Worm (Caenorhabditis elegans) whole organism, mixed stage, embryonic: ENCODE results near the gene lgc-43.

Experiments
- M03D4.4 ChIP-seq: sonication (generic microtip); optimal IDR thresholded peaks from 2 replicates; lab custom pipeline; 2017; ENCODE audit warnings: mild to moderate bottlenecking, missing genetic modification characterization, missing compliant biosample characterization
- bed-3 ChIP-seq: fragments of 200-800 bp; sonication (Bioruptor generic); optimal IDR thresholded peaks from 3 replicates; lab custom pipeline; 2018; ENCODE audit warnings: mild to moderate bottlenecking, missing genetic modification characterization, moderate library complexity, missing compliant biosample characterization
- flh-1 ChIP-seq: fragments of 200-800 bp; sonication (Bioruptor generic); optimal IDR thresholded peaks from 2 replicates; lab custom pipeline; 2018; ENCODE audit warnings: mild to moderate bottlenecking, missing genetic modification characterization, moderate library complexity, missing compliant biosample characterization
- ham-2 ChIP-seq: fragments of 200-800 bp; sonication (Bioruptor generic); optimal IDR thresholded peaks from 2 replicates; lab custom pipeline; 2018; ENCODE audit warnings: mild to moderate bottlenecking, missing genetic modification characterization, missing compliant biosample characterization
- hlh-1 ChIP-seq: fragments of 150-350 bp; optimal IDR thresholded peaks from 2 replicates; lab custom pipeline; 2014; ENCODE audit warnings: missing biosample characterization, missing genetic modification reagents, missing genetic modification characterization
- lin-13 ChIP-seq: fragments of 150-350 bp; optimal IDR thresholded peaks from 2 replicates; lab custom pipeline; 2014; ENCODE audit warnings: missing biosample characterization, missing genetic modification characterization
- lin-32 ChIP-seq: fragments of 200-800 bp; sonication (Bioruptor generic); optimal IDR thresholded peaks from 2 replicates; lab custom pipeline; 2018; ENCODE audit warnings: mild to moderate bottlenecking, missing genetic modification characterization, missing compliant biosample characterization
- lsy-2 ChIP-seq: fragments of 150-350 bp; optimal IDR thresholded peaks from 2 replicates; lab custom pipeline; 2014; ENCODE audit warnings: missing biosample characterization, missing genetic modification characterization
- mls-2 ChIP-seq: sonication (generic microtip); optimal IDR thresholded peaks from 2 replicates; lab custom pipeline; 2016; ENCODE audit warnings: mild to moderate bottlenecking, missing genetic modification characterization, moderate library complexity, missing compliant biosample characterization
- nhr-2 ChIP-seq: fragments of 150-350 bp; optimal IDR thresholded peaks from 2 replicates; lab custom pipeline; 2014; ENCODE audit warnings: missing biosample characterization, missing genetic modification characterization
- nhr-237 ChIP-seq: fragments of 150-350 bp; optimal IDR thresholded peaks from 2 replicates; lab custom pipeline; 2014; ENCODE audit warnings: missing biosample characterization, missing genetic modification characterization
- nhr-28 ChIP-seq: fragments of 150-350 bp; optimal IDR thresholded peaks from 2 replicates; lab custom pipeline; 2014; ENCODE audit warnings: missing biosample characterization, missing genetic modification characterization
- nhr-76 ChIP-seq: sonication (generic microtip); optimal IDR thresholded peaks from 2 replicates; lab custom pipeline; 2017; ENCODE audit warnings: missing biosample characterization, missing genetic modification characterization
- unc-120 ChIP-seq: sonication (generic microtip); optimal IDR thresholded peaks from 2 replicates; lab custom pipeline; 2017; ENCODE audit warnings: missing genetic modification characterization, missing compliant biosample characterization; ENCODE audit not compliant: poor library complexity, severe bottlenecking
- unc-39 ChIP-seq: fragments of 150-350 bp; optimal IDR thresholded peaks from 2 replicates; lab custom pipeline; 2014; ENCODE audit warnings: missing biosample characterization, missing genetic modification characterization

The lgc-43 gene

DNA sequence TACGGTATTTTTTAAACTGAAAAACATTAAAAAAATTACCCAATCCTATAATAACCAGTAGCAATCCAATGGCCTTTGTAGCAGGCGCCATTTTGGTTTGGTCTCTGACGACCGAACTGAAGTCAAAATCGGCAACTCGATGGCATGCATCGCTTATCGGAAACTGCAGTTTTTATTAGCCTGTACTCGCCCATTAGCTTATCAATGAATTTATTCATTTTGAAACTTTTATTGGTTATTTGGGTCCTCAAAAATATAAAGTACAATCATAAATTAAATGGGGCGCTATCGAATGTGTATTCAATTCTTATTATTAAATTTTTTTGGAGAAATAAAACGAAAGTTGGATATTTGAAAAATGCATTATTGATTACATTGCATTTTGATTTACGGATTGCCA is 50.3 kb downstream of the lgc-43 start, which contains the start of gene R09H10.5:
Gene R09H10.5 (minus strand): TSS at position 106 of the 400 bp plus-strand sequence.
- TF ChIP-seq lin-13 (tag; lab: Kevin White, UChicago) (no peak), mls-2 (no peak), lin-32 (GFP tag; lab: Kevin White, UChicago) (no peak), nhr-28 (tag; lab: Kevin White, UChicago) (no peak), unc-120 (tag; lab: Kevin White, UChicago) (no peak), hlh-1 (tag; lab: Kevin White, UChicago) (no peak), bed-3 (GFP tag; lab: Kevin White, UChicago) (no peak), flh-1 (GFP tag; lab: Kevin White, UChicago) (no peak), M03D4.4 (no peak), nhr-2 (no peak), unc-39 (tag; lab: Kevin White, UChicago) (no peak), nhr-76 (tag; lab: Kevin White, UChicago) (no peak)

- no peak for TF ChIP-seq nhr-237 (tag; lab: Kevin White, UChicago)
- TF ChIP-seq flh-1 (GFP tag; lab: Kevin White, UChicago), result no peak
- no peak for TF ChIP-seq ham-2 (GFP tag; lab: Kevin White, UChicago)
- no peak for TF ChIP-seq lsy-2 (tag; lab: Kevin White, UChicago)
Measured at ce11 chrIV:10630953-10631554, 52.6 kb downstream of the lgc-43 start, which contains the start of gene F56C4.4. TSS of gene F56C4.4 (minus strand) at chrIV:10631267.
